Fruit fly (Drosophila melanogaster): ENCODE results near the gene CG10428.
A peak's percentile ranks its signal among the peaks of the same experiment; 100 is the strongest.

CG10428 gene

dm6 chr2L:18957142-18957674, 8.5 kb downstream of the CG10428 start, which contains the start of gene Bhmt (continued):
- TF ChIP-seq CG18262 (tag; optimal IDR thresholded peaks at IDR 0.05), result peak; percentile 68
- no peak for TF ChIP-seq Opbp (GFP tag; IDR thresholded peaks at IDR 0.05; ENCODE audit: partially characterized antibody)
- peak; percentile 69 for TF ChIP-seq CG14014 (GFP tag; IDR thresholded peaks at IDR 0.05)
- TF ChIP-seq trem (tag; optimal IDR thresholded peaks at IDR 0.05), result peak; percentile 33
- peak; percentile 29 for TF ChIP-seq YL-1 (GFP tag; optimal IDR thresholded peaks at IDR 0.05)
- no peak for TF ChIP-seq Mes4 (GFP tag; optimal IDR thresholded peaks at IDR 0.05)
- peak; percentile 66 for TF ChIP-seq tap (tag; optimal IDR thresholded peaks at IDR 0.05)
- peak; percentile 66 for TF ChIP-seq CG17328 (GFP tag; IDR thresholded peaks at IDR 0.05)
- no peak for TF ChIP-seq Trl (optimal IDR thresholded peaks at IDR 0.05)
- TF ChIP-seq Trl (GFP tag; optimal IDR thresholded peaks at IDR 0.05), result no peak
- TF ChIP-seq CG3847 (GFP tag; IDR thresholded peaks at IDR 0.05), result peak; percentile 60
- peak; percentile 68 for TF ChIP-seq Oli (tag; optimal IDR thresholded peaks at IDR 0.05)
- TF ChIP-seq grn (GFP tag; optimal IDR thresholded peaks at IDR 0.05), result no peak
- peak; percentile 84 for TF ChIP-seq CG7839 (tag; optimal IDR thresholded peaks at IDR 0.05)
- TF ChIP-seq Drgx (GFP tag; IDR thresholded peaks at IDR 0.05), result peak; percentile 87
- TF ChIP-seq tgo (GFP tag; IDR thresholded peaks at IDR 0.05), result peak; percentile 63
- peak; percentile 78 for TF ChIP-seq CG14441 (GFP tag; IDR thresholded peaks at IDR 0.05)
- TF ChIP-seq CG7357 (GFP tag; IDR thresholded peaks at IDR 0.05), result peak; percentile 54; the same call in 2 of the 3 replicates
- no peak for TF ChIP-seq sc (optimal IDR thresholded peaks at IDR 0.05)
- TF ChIP-seq sc (GFP tag; optimal IDR thresholded peaks at IDR 0.05), result no peak
- no peak for TF ChIP-seq Pdp1 (GFP tag; optimal IDR thresholded peaks at IDR 0.05)
- peak; percentile 16; the same call in 1 of the 2 replicates for TF ChIP-seq rib (GFP tag; IDR thresholded peaks at IDR 0.05)
- TF ChIP-seq CG11695 (GFP tag; IDR thresholded peaks at IDR 0.05), result peak; percentile 74; the same call in 2 of the 3 replicates
- peak; percentile 80 for TF ChIP-seq Hmr (GFP tag; optimal IDR thresholded peaks at IDR 0.05)
- TF ChIP-seq nom (GFP tag; optimal IDR thresholded peaks at IDR 0.05), result peak; percentile 56
- peak; percentile 87 for TF ChIP-seq CG15269 (tag; optimal IDR thresholded peaks at IDR 0.05)
- peak; percentile 59; the same call in 2 of the 3 replicates for TF ChIP-seq Aef1 (GFP tag; IDR thresholded peaks at IDR 0.05)
- peak; percentile 31 for TF ChIP-seq Six4 (GFP tag; optimal IDR thresholded peaks at IDR 0.05)
- peak; percentile 88 for TF ChIP-seq CG2678 (tag; optimal IDR thresholded peaks at IDR 0.05)
- TF ChIP-seq CG14050 (GFP tag; IDR thresholded peaks at IDR 0.05), result peak; percentile 31; the same call in 1 of the 3 replicates
- peak; percentile 88 for TF ChIP-seq corto (GFP tag; optimal IDR thresholded peaks at IDR 0.05)
- peak; percentile 57 for TF ChIP-seq Xbp1 (GFP tag; optimal IDR thresholded peaks at IDR 0.05)
- TF ChIP-seq br (optimal IDR thresholded peaks at IDR 0.05), result no peak
- peak; percentile 67; the same call in 2 of the 4 replicates for TF ChIP-seq Gug (GFP tag; IDR thresholded peaks at IDR 0.05)
- no peak for TF ChIP-seq gcm2 (GFP tag; optimal IDR thresholded peaks at IDR 0.05)
- peak; percentile 4 for TF ChIP-seq pzg (GFP tag; optimal IDR thresholded peaks at IDR 0.05)
- TF ChIP-seq E2f1 (GFP tag; IDR thresholded peaks at IDR 0.05), result peak; percentile 60
- peak; percentile 77 for TF ChIP-seq lmd (GFP tag; IDR thresholded peaks at IDR 0.05)
- peak; percentile 42; the same call in 1 of the 2 replicates for TF ChIP-seq CG4730 (GFP tag; IDR thresholded peaks at IDR 0.05)
- TF ChIP-seq stc (GFP tag; IDR thresholded peaks at IDR 0.05), result peak; percentile 68
- peak; percentile 53 for TF ChIP-seq HmgZ (tag; optimal IDR thresholded peaks at IDR 0.05)
- peak; percentile 71 for TF ChIP-seq H2.0 (GFP tag; IDR thresholded peaks at IDR 0.05)
- peak; percentile 47 for TF ChIP-seq CG12299 (tag; optimal IDR thresholded peaks at IDR 0.05)
- peak; percentile 62 for TF ChIP-seq Sox102F (GFP tag; optimal IDR thresholded peaks at IDR 0.05)
- TF ChIP-seq CG5245 (GFP tag; optimal IDR thresholded peaks at IDR 0.05), result no peak
- peak; percentile 42 for TF ChIP-seq Ssrp (tag; optimal IDR thresholded peaks at IDR 0.05)
- TF ChIP-seq Hand (GFP tag; optimal IDR thresholded peaks at IDR 0.05), result peak; percentile 52
- TF ChIP-seq wdn (GFP tag; IDR thresholded peaks at IDR 0.05), result peak; percentile 51; the same call in 1 of the 2 replicates
- TF ChIP-seq CG10209 (GFP tag; optimal IDR thresholded peaks at IDR 0.05), result peak; percentile 54
- peak; percentile 73 for TF ChIP-seq HHEX (GFP tag; optimal IDR thresholded peaks at IDR 0.05)
- peak; percentile 11; the same call in 1 of the 2 replicates for TF ChIP-seq CG8765 (GFP tag; IDR thresholded peaks at IDR 0.05)
